Fruit fly (Drosophila melanogaster) whole organism, embryonic: ENCODE measurements around the gene CG7550.

Experiments
- CG10274 ChIP-seq: fragments of 200-800 bp; sonication (Bioruptor generic); optimal IDR thresholded peaks from 3 replicates; lab custom pipeline; 2017; ENCODE audit warnings: missing biosample characterization, mild to moderate bottlenecking, missing genetic modification characterization
- CG12744 ChIP-seq: fragments of 200-800 bp; sonication (Bioruptor generic); optimal IDR thresholded peaks from 2 replicates; lab custom pipeline; 2016; ENCODE audit warnings: missing biosample characterization, missing genetic modification characterization
- CG12769 ChIP-seq: fragments of 200-800 bp; sonication (Bioruptor generic); optimal IDR thresholded peaks from 2 replicates; lab custom pipeline; 2019; ENCODE audit warnings: missing biosample characterization, mild to moderate bottlenecking, missing genetic modification characterization, moderate library complexity
- CG14965 ChIP-seq: fragments of 200-800 bp; sonication (Bioruptor generic); optimal IDR thresholded peaks from 2 replicates; lab custom pipeline; 2016; ENCODE audit warnings: missing biosample characterization, missing genetic modification characterization, borderline replicate concordance
- CG1529 ChIP-seq: fragments of 200-800 bp; sonication (Bioruptor generic); optimal IDR thresholded peaks from 3 replicates; lab custom pipeline; 2018; ENCODE audit warnings: missing biosample characterization, missing genetic modification characterization
- CG15479 ChIP-seq: fragments of 200-800 bp; sonication (Bioruptor generic); optimal IDR thresholded peaks from 3 replicates; lab custom pipeline; 2019; ENCODE audit warnings: missing biosample characterization, mild to moderate bottlenecking, missing genetic modification characterization, moderate library complexity
- CG15514 ChIP-seq: fragments of 200-800 bp; sonication (Bioruptor generic); optimal IDR thresholded peaks from 3 replicates; lab custom pipeline; 2017; ENCODE audit warnings: missing biosample characterization, missing genetic modification characterization, mild to moderate bottlenecking, moderate library complexity, missing genetic modification reagents
- CG1647 ChIP-seq: fragments of 200-800 bp; sonication (Bioruptor generic); optimal IDR thresholded peaks from 3 replicates; lab custom pipeline; 2016; ENCODE audit warnings: missing biosample characterization, missing genetic modification characterization
- CG16813 ChIP-seq: fragments of 200-800 bp; sonication (Bioruptor generic); IDR thresholded peaks from 3 replicates; pipeline ENCODE4 v1.3.6; 2022; ENCODE audit warnings: missing biosample characterization, missing genetic modification characterization; ENCODE audit not compliant: partially characterized antibody
- CG17186 ChIP-seq: fragments of 200-800 bp; sonication (Bioruptor generic); optimal IDR thresholded peaks from 3 replicates; lab custom pipeline; 2017; ENCODE audit warnings: missing biosample characterization, missing genetic modification reagents, missing genetic modification characterization
- CG17328 ChIP-seq: fragments of 200-800 bp; sonication (Bioruptor generic); IDR thresholded peaks from 2 replicates; pipeline ENCODE4 v1.3.6; 2022; ENCODE audit warnings: missing biosample characterization, missing genetic modification characterization
- CG17829 ChIP-seq: fragments of 200-800 bp; optimal IDR thresholded peaks from 2 replicates; lab custom pipeline; 2019; ENCODE audit warnings: missing biosample characterization, mild to moderate bottlenecking, missing genetic modification characterization, moderate library complexity
- CG18262 ChIP-seq: fragments of 200-800 bp; optimal IDR thresholded peaks from 3 replicates; lab custom pipeline; 2019; ENCODE audit warnings: missing biosample characterization, mild to moderate bottlenecking, missing genetic modification characterization, moderate library complexity
- CG2202 ChIP-seq: fragments of 200-800 bp; sonication (Bioruptor generic); optimal IDR thresholded peaks from 2 replicates; lab custom pipeline; 2018; ENCODE audit warnings: missing biosample characterization, mild to moderate bottlenecking, missing genetic modification characterization
- CG2875 ChIP-seq: fragments of 200-800 bp; sonication (Bioruptor generic); optimal IDR thresholded peaks from 2 replicates; lab custom pipeline; 2017; ENCODE audit warnings: missing biosample characterization, mild to moderate bottlenecking, missing genetic modification characterization, missing genetic modification reagents
- CG6654 ChIP-seq: fragments of 200-800 bp; sonication (Bioruptor generic); optimal IDR thresholded peaks from 2 replicates; lab custom pipeline; 2017; ENCODE audit warnings: missing biosample characterization, mild to moderate bottlenecking, missing genetic modification characterization
- CG9932 ChIP-seq: fragments of 200-800 bp; sonication (Bioruptor generic); IDR thresholded peaks from 2 replicates; pipeline ENCODE4 v1.3.6; 2022; ENCODE audit warnings: missing biosample characterization, missing genetic modification characterization
- Dp ChIP-seq: fragments of 200-800 bp; sonication (Bioruptor generic); optimal IDR thresholded peaks from 2 replicates; lab custom pipeline; 2018; ENCODE audit warnings: missing biosample characterization, mild to moderate bottlenecking, missing genetic modification characterization, moderate library complexity
- Dref ChIP-seq: fragments of 200-800 bp; sonication (Bioruptor generic); IDR thresholded peaks from 2 replicates; pipeline ENCODE4 v1.3.6; 2022; ENCODE audit warnings: missing biosample characterization, missing genetic modification characterization
- Gsc ChIP-seq: fragments of 200-800 bp; sonication (Bioruptor generic); IDR thresholded peaks from 2 replicates; pipeline ENCODE4 v1.3.6; 2022; ENCODE audit warnings: missing biosample characterization, missing genetic modification characterization
- Mrtf ChIP-seq: fragments of 200-800 bp; sonication (Bioruptor generic); IDR thresholded peaks from 3 replicates; pipeline ENCODE4 v1.3.6; 2022; ENCODE audit warnings: missing biosample characterization, missing genetic modification characterization
- Pdp1 ChIP-seq, 2 experiments: fragments of 200-800 bp; sonication (Bioruptor generic); optimal IDR thresholded peaks; 3 replicates each; lab custom pipeline; 2016; ENCODE audit warnings: missing biosample characterization in 2 of 2, missing genetic modification characterization in 2 of 2, mild to moderate bottlenecking in 1 of 2, moderate library complexity in 1 of 2
- Tbp ChIP-seq: fragments of >200 bp; optimal IDR thresholded peaks from 2 replicates; lab custom pipeline; 2018; ENCODE audit warnings: missing biosample characterization, missing genetic modification characterization
- aop ChIP-seq: fragments of 200-800 bp; sonication (Bioruptor generic); IDR thresholded peaks from 2 replicates; pipeline ENCODE4 v1.3.6; 2022; ENCODE audit warnings: missing biosample characterization, missing genetic modification characterization
- bowl ChIP-seq: fragments of 200-800 bp; sonication (Bioruptor generic); IDR thresholded peaks from 2 replicates; pipeline ENCODE4 v1.3.6; 2022; ENCODE audit warnings: missing biosample characterization, missing genetic modification characterization
- cas ChIP-seq: fragments of 200-800 bp; sonication (Bioruptor generic); IDR thresholded peaks from 2 replicates; pipeline ENCODE4 v1.3.6; 2022; ENCODE audit warnings: missing biosample characterization, missing genetic modification characterization
- crol ChIP-seq: fragments of 200-800 bp; sonication (Bioruptor generic); IDR thresholded peaks from 2 replicates; pipeline ENCODE4 v1.3.6; 2022; ENCODE audit warnings: missing biosample characterization, missing genetic modification characterization
- dan ChIP-seq: fragments of 200-800 bp; sonication (Bioruptor generic); IDR thresholded peaks from 2 replicates; pipeline ENCODE4 v1.3.6; 2022; ENCODE audit warnings: missing biosample characterization, missing genetic modification characterization
- dimm ChIP-seq: fragments of 200-800 bp; sonication (Bioruptor generic); IDR thresholded peaks from 2 replicates; pipeline ENCODE4 v1.3.6; 2022; ENCODE audit warnings: missing biosample characterization, missing genetic modification characterization
- eyg ChIP-seq: fragments of 200-800 bp; sonication (Bioruptor generic); optimal IDR thresholded peaks from 3 replicates; lab custom pipeline; 2016; ENCODE audit warnings: missing biosample characterization, missing genetic modification characterization
- gsb ChIP-seq: fragments of 200-800 bp; sonication (Bioruptor generic); IDR thresholded peaks from 2 replicates; pipeline ENCODE4 v1.3.6; 2022; ENCODE audit warnings: missing biosample characterization, missing genetic modification characterization
- kah ChIP-seq: fragments of 200-800 bp; sonication (Bioruptor generic); optimal IDR thresholded peaks from 2 replicates; lab custom pipeline; 2018; ENCODE audit warnings: missing biosample characterization, mild to moderate bottlenecking, missing genetic modification characterization
- lov ChIP-seq, 2 experiments: fragments of 200-800 bp in 1 of 2; fragments of >200 bp in 1 of 2; sonication (Bioruptor generic) in 1 of 2; IDR thresholded peaks in 1 of 2; optimal IDR thresholded peaks in 1 of 2; 2 replicates in 1 of 2; 3 replicates in 1 of 2; pipeline versions ENCODE4 v1.3.6 to Lab custom; 2017 to 2022; ENCODE audit warnings: missing biosample characterization in 1 of 2, missing genetic modification characterization in 1 of 2
- maf-S ChIP-seq: fragments of 200-800 bp; sonication (Bioruptor generic); optimal IDR thresholded peaks from 2 replicates; lab custom pipeline; 2016; ENCODE audit warnings: missing biosample characterization, missing genetic modification characterization
- mirr ChIP-seq: fragments of 200-800 bp; sonication (Bioruptor generic); optimal IDR thresholded peaks from 3 replicates; lab custom pipeline; 2018; ENCODE audit warnings: missing biosample characterization, mild to moderate bottlenecking, missing genetic modification characterization
- nom ChIP-seq: fragments of 200-800 bp; sonication (Bioruptor generic); optimal IDR thresholded peaks from 2 replicates; lab custom pipeline; 2017; ENCODE audit warnings: missing biosample characterization, missing genetic modification characterization, mild to moderate bottlenecking, moderate library complexity, missing genetic modification reagents
- peb ChIP-seq: fragments of 200-800 bp; sonication (Bioruptor generic); IDR thresholded peaks from 2 replicates; pipeline ENCODE4 v1.3.6; 2022; ENCODE audit warnings: missing biosample characterization, missing genetic modification characterization
- pita ChIP-seq: fragments of 200-800 bp; sonication (Bioruptor generic); optimal IDR thresholded peaks from 2 replicates; lab custom pipeline; 2017; ENCODE audit warnings: missing biosample characterization, mild to moderate bottlenecking, missing genetic modification characterization
- salm ChIP-seq: fragments of 200-800 bp; sonication (Bioruptor generic); optimal IDR thresholded peaks from 2 replicates; lab custom pipeline; 2018; ENCODE audit warnings: missing biosample characterization, mild to moderate bottlenecking, missing genetic modification characterization
- sens ChIP-seq: fragments of 200-800 bp; sonication (Bioruptor generic); peaks from one replicate; lab custom pipeline; 2016; ENCODE audit warnings: missing biosample characterization, missing genetic modification characterization
- sens-2 ChIP-seq: fragments of 200-800 bp; sonication (Bioruptor generic); IDR thresholded peaks from 2 replicates; pipeline ENCODE4 v1.3.6; 2022; ENCODE audit warnings: missing biosample characterization, missing genetic modification characterization
- slp2 ChIP-seq: fragments of 200-800 bp; sonication (Bioruptor generic); optimal IDR thresholded peaks from 2 replicates; lab custom pipeline; 2016; ENCODE audit warnings: missing biosample characterization, missing genetic modification characterization
- sna ChIP-seq: fragments of 200-800 bp; sonication (Bioruptor generic); IDR thresholded peaks from 2 replicates; pipeline ENCODE4 v1.3.6; 2022; ENCODE audit warnings: missing biosample characterization, missing genetic modification characterization; ENCODE audit not compliant: partially characterized antibody
- so ChIP-seq: fragments of 200-800 bp; sonication (Bioruptor generic); IDR thresholded peaks from 3 replicates; pipeline ENCODE4 v1.3.6; 2022; ENCODE audit warnings: missing biosample characterization, missing genetic modification characterization
- ssp ChIP-seq: fragments of 200-800 bp; sonication (Bioruptor generic); IDR thresholded peaks from 2 replicates; pipeline ENCODE4 v1.3.6; 2022; ENCODE audit warnings: missing biosample characterization, missing genetic modification characterization
- tap ChIP-seq: fragments of 200-800 bp; optimal IDR thresholded peaks from 3 replicates; lab custom pipeline; 2019; ENCODE audit warnings: missing biosample characterization, mild to moderate bottlenecking, missing genetic modification characterization, moderate library complexity
- tna ChIP-seq: fragments of 200-800 bp; sonication (Bioruptor generic); IDR thresholded peaks from 2 replicates; pipeline ENCODE4 v1.3.6; 2022; ENCODE audit warnings: missing biosample characterization, missing genetic modification characterization; ENCODE audit not compliant: partially characterized antibody
- usp ChIP-seq: fragments of >200 bp; optimal IDR thresholded peaks from 2 replicates; lab custom pipeline; 2017; ENCODE audit warnings: missing biosample characterization, missing genetic modification characterization
- z ChIP-seq: fragments of 200-800 bp; sonication (Bioruptor generic); IDR thresholded peaks from 3 replicates; pipeline ENCODE4 v1.3.6; 2022; ENCODE audit warnings: missing biosample characterization, missing genetic modification characterization
- zfh2 ChIP-seq: fragments of 200-800 bp; sonication (Bioruptor generic); optimal IDR thresholded peaks from 2 replicates; lab custom pipeline; 2016; ENCODE audit warnings: missing biosample characterization, missing genetic modification characterization

CG7550 gene

DNA sequence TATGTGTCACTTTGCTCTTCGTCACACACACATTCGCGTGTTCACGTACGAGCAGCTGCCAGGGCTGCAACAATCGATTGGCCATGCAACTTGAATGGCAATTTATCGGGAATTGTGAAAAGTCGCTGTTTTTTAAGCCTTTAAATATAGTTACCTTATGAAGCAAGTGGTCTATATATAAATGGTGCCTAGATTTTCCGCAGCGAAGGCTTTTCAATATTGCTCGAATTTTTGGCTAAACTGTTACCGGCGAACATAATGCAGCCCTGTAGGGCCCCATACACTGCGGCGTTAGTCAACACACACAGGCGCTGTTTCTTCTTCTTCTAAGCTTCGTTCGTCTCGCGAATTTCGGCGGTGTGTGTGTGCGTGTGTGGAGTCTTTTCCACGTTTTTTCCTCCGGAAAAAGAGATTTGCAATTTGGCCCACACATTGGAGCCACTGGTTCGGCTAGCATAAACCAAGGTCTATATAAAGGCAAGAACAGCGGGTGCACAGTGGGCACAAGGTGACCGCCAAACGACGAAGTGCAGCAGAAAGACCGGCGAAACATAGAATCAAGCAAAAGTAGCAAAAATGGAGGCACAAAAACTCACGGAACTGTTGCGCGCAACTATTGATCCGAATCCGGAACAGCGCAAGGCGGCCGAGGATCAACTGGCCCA, 8.3 kb downstream of the CG7550 start, which contains the start of the genes Arp3 and msk:
Gene Arp3, minus strand, starts transcription at position 39 of the 665 bp plus-strand sequence.
Gene msk, plus strand, starts transcription at position 316 of the 665 bp plus-strand sequence.
- no peak; the same call in 1 of the 2 replicates for TF ChIP-seq bowl (GFP tag; lab: Robert Waterston, UW)
- peak; percentile 48 for TF ChIP-seq nom
- peak; percentile 54 for TF ChIP-seq CG18262
- TF ChIP-seq CG15479 = no peak
- TF ChIP-seq Dp (GFP tag; lab: Kevin White, UChicago) = peak; percentile 58
- TF ChIP-seq CG17829 (tag; lab: Kevin White, UChicago) = peak; percentile 83
- peak; percentile 85 for TF ChIP-seq eyg (GFP tag; lab: Kevin White, UChicago)
- no peak for TF ChIP-seq CG1529
- peak; percentile 58 for TF ChIP-seq salm (tag; lab: Kevin White, UChicago)
- no peak for TF ChIP-seq gsb (GFP tag; lab: Robert Waterston, UW)
- no peak for TF ChIP-seq crol (GFP tag; lab: Robert Waterston, UW)
- TF ChIP-seq z (GFP tag; lab: Robert Waterston, UW) = no peak
- peak; percentile 5 for TF ChIP-seq CG6654 (GFP tag; lab: Kevin White, UChicago)
- peak; percentile 34 for TF ChIP-seq CG2202
- TF ChIP-seq CG12744 (GFP tag; lab: Kevin White, UChicago) = peak; percentile 71
- TF ChIP-seq CG12769 = no peak
- TF ChIP-seq ssp (GFP tag; lab: Robert Waterston, UW) = peak; percentile 71
- TF ChIP-seq tap (tag; lab: Kevin White, UChicago) = no peak
- TF ChIP-seq CG16813 = peak; percentile 44
- peak; percentile 36 for TF ChIP-seq kah (GFP tag; lab: Kevin White, UChicago)
- TF ChIP-seq sens-2 (GFP tag; lab: Robert Waterston, UW) = no peak
- TF ChIP-seq usp (GFP tag; lab: Kevin White, UChicago) = no peak
- TF ChIP-seq Mrtf (GFP tag; lab: Robert Waterston, UW) = peak; percentile 64; the same call in 2 of the 3 replicates
- TF ChIP-seq Dref (GFP tag; lab: Robert Waterston, UW) = peak; percentile 65
- TF ChIP-seq aop (GFP tag; lab: Robert Waterston, UW) = no peak
- peak; percentile 86 for TF ChIP-seq maf-S (GFP tag; lab: Kevin White, UChicago)
- peak; percentile 94 for TF ChIP-seq zfh2 (GFP tag; lab: Kevin White, UChicago)
- TF ChIP-seq Pdp1 (GFP tag; optimal IDR thresholded peaks at IDR 0.05; lab: Kevin White, UChicago) = peak; percentile 86 to 91
- TF ChIP-seq cas (GFP tag; lab: Robert Waterston, UW) = peak; percentile 40; the same call in 1 of the 2 replicates
- no peak for TF ChIP-seq lov (optimal IDR thresholded peaks at IDR 0.05; lab: Kevin White, UChicago)
- TF ChIP-seq lov (GFP tag; IDR thresholded peaks at IDR 0.05; lab: Robert Waterston, UW) = no peak
- no peak for TF ChIP-seq CG2875 (GFP tag; lab: Kevin White, UChicago)
- TF ChIP-seq mirr = peak; percentile 81
- no peak for TF ChIP-seq tna (GFP tag; lab: Robert Waterston, UW)
- no peak for TF ChIP-seq dimm
- no peak for TF ChIP-seq peb (GFP tag; lab: Robert Waterston, UW)
- TF ChIP-seq CG1647 = peak; percentile 88
- peak; percentile 32 for TF ChIP-seq CG10274
- TF ChIP-seq pita (GFP tag; lab: Kevin White, UChicago) = no peak
- TF ChIP-seq CG9932 = peak; percentile 89
- TF ChIP-seq CG14965 (GFP tag; lab: Kevin White, UChicago) = no peak
- no peak for TF ChIP-seq dan (GFP tag; lab: Robert Waterston, UW)
- peak; percentile 89 for TF ChIP-seq CG15514
- TF ChIP-seq Tbp (GFP tag; lab: Kevin White, UChicago) = no peak
- TF ChIP-seq slp2 = peak; percentile 81
- no peak for TF ChIP-seq Gsc
- TF ChIP-seq CG17328 (GFP tag; lab: Robert Waterston, UW) = peak; percentile 47
- peak; percentile 97 for TF ChIP-seq sens
- TF ChIP-seq so (GFP tag; lab: Robert Waterston, UW) = no peak; the same call in 2 of the 3 replicates
- TF ChIP-seq CG17186 (GFP tag; lab: Kevin White, UChicago) = peak; percentile 84
- TF ChIP-seq sna = 0 out of 2 replicates have a peak, but pooled peaks have one; percentile 29
